Worm (Caenorhabditis elegans) whole organism, L2 larva: ENCODE measurements around the gene Y55F3BR.10.

Experiments
- R02D3.7 ChIP-seq: fragments of 150-350 bp; optimal IDR thresholded peaks from 2 replicates; lab custom pipeline; 2014; ENCODE audit warnings: missing biosample characterization, missing genetic modification characterization
- aly-2 ChIP-seq: fragments of 150-350 bp; optimal IDR thresholded peaks from 2 replicates; lab custom pipeline; 2014; ENCODE audit warnings: missing biosample characterization, missing genetic modification characterization
- fos-1 ChIP-seq: fragments of 150-350 bp; optimal IDR thresholded peaks from 2 replicates; lab custom pipeline; 2014; ENCODE audit warnings: missing biosample characterization, missing genetic modification characterization
- lsy-2 ChIP-seq, 2 experiments: fragments of 150-350 bp in 1 of 2; sonication (generic microtip) in 1 of 2; optimal IDR thresholded peaks; 2 replicates each; lab custom pipeline; 2014 to 2017; ENCODE audit warnings: missing biosample characterization in 2 of 2, missing genetic modification characterization in 2 of 2
- mbf-1 ChIP-seq: sonication (generic microtip); optimal IDR thresholded peaks from 2 replicates; lab custom pipeline; 2017; ENCODE audit warnings: missing biosample characterization, missing genetic modification characterization
- mdl-1 ChIP-seq, 2 experiments: fragments of 150-350 bp in 1 of 2; sonication (generic microtip) in 1 of 2; optimal IDR thresholded peaks; 2 replicates each; lab custom pipeline; 2017; ENCODE audit warnings: missing biosample characterization in 2 of 2, missing genetic modification characterization in 2 of 2
- nhr-25 ChIP-seq: fragments of 150-350 bp; sonication (generic microtip); optimal IDR thresholded peaks from 3 replicates; lab custom pipeline; 2014; ENCODE audit warnings: missing biosample characterization, missing genetic modification characterization
- nhr-77 ChIP-seq: fragments of 150-350 bp; optimal IDR thresholded peaks from 2 replicates; lab custom pipeline; 2014; ENCODE audit warnings: missing biosample characterization, missing genetic modification characterization
- skn-1 ChIP-seq: sonication (generic microtip); optimal IDR thresholded peaks from 2 replicates; lab custom pipeline; 2017; ENCODE audit warnings: missing biosample characterization, missing genetic modification characterization
- snpc-4 ChIP-seq: fragments of 150-350 bp; optimal IDR thresholded peaks from 2 replicates; lab custom pipeline; 2014; ENCODE audit warnings: missing biosample characterization, missing genetic modification characterization
- unc-39 ChIP-seq: fragments of 150-350 bp; optimal IDR thresholded peaks from 2 replicates; lab custom pipeline; 2014; ENCODE audit warnings: missing biosample characterization, missing genetic modification characterization

- TF ChIP-seq aly-2 = no peak
- no peak for TF ChIP-seq nhr-77
- no peak for TF ChIP-seq lsy-2 (tag; optimal IDR thresholded peaks at IDR 0.05; lab: Kevin White, UChicago)
- TF ChIP-seq skn-1 = no peak
- no peak for TF ChIP-seq snpc-4 (tag; lab: Kevin White, UChicago)
- TF ChIP-seq mdl-1 (tag; optimal IDR thresholded peaks at IDR 0.05; lab: Kevin White, UChicago) = no peak
- no peak for TF ChIP-seq nhr-25
- TF ChIP-seq unc-39 (tag; lab: Kevin White, UChicago) = no peak
- TF ChIP-seq mbf-1 (tag; lab: Kevin White, UChicago) = no peak
- TF ChIP-seq R02D3.7 = no peak
- TF ChIP-seq fos-1 = no peak
Measured at ce11 chrIV:848207-848606, 16.0 kb downstream of the Y55F3BR.10 start.
